Fruit fly (Drosophila melanogaster) whole organism, prepupa: Measurements from ENCODE around the gene CG7656.

Experiments
- CG10669 ChIP-seq: fragments of 200-800 bp; sonication (Bioruptor generic); optimal IDR thresholded peaks from 3 replicates; lab custom pipeline; 2018; ENCODE audit warnings: missing biosample characterization, mild to moderate bottlenecking, missing genetic modification characterization, moderate library complexity
- CG11294 ChIP-seq: fragments of 200-800 bp; sonication (Bioruptor generic); IDR thresholded peaks from 2 replicates; pipeline ENCODE4 v1.3.6; 2022; ENCODE audit warnings: missing biosample characterization, missing genetic modification characterization
- CG11762 ChIP-seq: fragments of 200-800 bp; sonication (Bioruptor generic); optimal IDR thresholded peaks from 3 replicates; lab custom pipeline; 2016; ENCODE audit warnings: missing biosample characterization, missing genetic modification characterization; ENCODE audit not compliant: insufficient read depth
- CG11902 ChIP-seq: fragments of 200-800 bp; sonication (Bioruptor generic); optimal IDR thresholded peaks from 3 replicates; lab custom pipeline; 2016; ENCODE audit warnings: missing biosample characterization, missing genetic modification characterization
- CG15336 ChIP-seq: fragments of 200-800 bp; sonication (Bioruptor generic); IDR thresholded peaks from 2 replicates; pipeline ENCODE4 v1.3.6; 2022; ENCODE audit warnings: missing biosample characterization, missing genetic modification characterization
- CG1621 ChIP-seq: fragments of 200-800 bp; sonication (Bioruptor generic); optimal IDR thresholded peaks from 3 replicates; lab custom pipeline; 2018; ENCODE audit warnings: missing biosample characterization, mild to moderate bottlenecking, missing genetic modification characterization
- CG16779 ChIP-seq: fragments of 200-800 bp; sonication (Bioruptor generic); optimal IDR thresholded peaks from 3 replicates; lab custom pipeline; 2017; ENCODE audit warnings: missing biosample characterization, mild to moderate bottlenecking, missing genetic modification characterization
- CG3032 ChIP-seq: fragments of 200-800 bp; optimal IDR thresholded peaks from 2 replicates; lab custom pipeline; 2019; ENCODE audit warnings: missing biosample characterization, mild to moderate bottlenecking, missing genetic modification characterization, moderate library complexity
- CG31627 ChIP-seq: fragments of 200-800 bp; sonication (Bioruptor generic); optimal IDR thresholded peaks from 3 replicates; lab custom pipeline; 2016; ENCODE audit warnings: missing biosample characterization, missing genetic modification characterization
- CG32006 ChIP-seq: fragments of 200-800 bp; sonication (Bioruptor generic); optimal IDR thresholded peaks from 3 replicates; lab custom pipeline; 2017; ENCODE audit warnings: missing biosample characterization, mild to moderate bottlenecking, missing genetic modification characterization
- CG6163 ChIP-seq: fragments of 200-800 bp; sonication (Bioruptor generic); IDR thresholded peaks from 3 replicates; pipeline ENCODE4 v1.3.6; 2022; ENCODE audit warnings: missing biosample characterization, missing genetic modification characterization
- CG6276 ChIP-seq: fragments of 200-800 bp; sonication (Bioruptor generic); optimal IDR thresholded peaks from 2 replicates; lab custom pipeline; 2017; ENCODE audit warnings: missing biosample characterization, mild to moderate bottlenecking, missing genetic modification characterization
- CG6792 ChIP-seq: fragments of 200-800 bp; sonication (Bioruptor generic); optimal IDR thresholded peaks from 3 replicates; lab custom pipeline; 2016; ENCODE audit warnings: missing biosample characterization, missing genetic modification characterization
- CG6854 ChIP-seq: fragments of 200-800 bp; sonication (Bioruptor generic); optimal IDR thresholded peaks from 2 replicates; lab custom pipeline; 2017; ENCODE audit warnings: missing biosample characterization, mild to moderate bottlenecking, missing genetic modification characterization
- CG8319 ChIP-seq: fragments of 200-800 bp; sonication (Bioruptor generic); optimal IDR thresholded peaks from 3 replicates; lab custom pipeline; 2016; ENCODE audit warnings: missing biosample characterization, missing genetic modification characterization
- CG8632 ChIP-seq: fragments of 200-800 bp; sonication (Bioruptor generic); optimal IDR thresholded peaks from 3 replicates; lab custom pipeline; 2016; ENCODE audit warnings: missing biosample characterization, missing genetic modification characterization
- Eip75B ChIP-seq: fragments of 200-800 bp; sonication (Bioruptor generic); optimal IDR thresholded peaks from 3 replicates; lab custom pipeline; 2016; ENCODE audit warnings: missing biosample characterization, missing genetic modification characterization
- Ets21C ChIP-seq: fragments of 200-800 bp; sonication (Bioruptor generic); optimal IDR thresholded peaks from 3 replicates; lab custom pipeline; 2016; ENCODE audit warnings: missing biosample characterization, missing genetic modification characterization
- Ets96B ChIP-seq: fragments of 200-800 bp; optimal IDR thresholded peaks from 2 replicates; lab custom pipeline; 2019; ENCODE audit warnings: missing biosample characterization, mild to moderate bottlenecking, missing genetic modification characterization, moderate library complexity
- Gug ChIP-seq: fragments of 200-800 bp; sonication (Bioruptor generic); IDR thresholded peaks from 2 replicates; pipeline ENCODE4 v1.3.6; 2022; ENCODE audit warnings: missing biosample characterization, missing genetic modification characterization
- Hr38 ChIP-seq: sonication (Bioruptor generic); optimal IDR thresholded peaks from 2 replicates; lab custom pipeline; 2016; ENCODE audit warnings: missing biosample characterization, missing genetic modification characterization
- Hr39 ChIP-seq: fragments of 200-800 bp; sonication (Bioruptor generic); optimal IDR thresholded peaks from 2 replicates; lab custom pipeline; 2016; ENCODE audit warnings: missing biosample characterization, missing genetic modification characterization
- Hr4 ChIP-seq: fragments of 200-800 bp; sonication (Bioruptor generic); optimal IDR thresholded peaks from 3 replicates; lab custom pipeline; 2016; ENCODE audit warnings: missing biosample characterization, missing genetic modification characterization
- Lpt ChIP-seq: fragments of 200-800 bp; sonication (Bioruptor generic); optimal IDR thresholded peaks from 3 replicates; lab custom pipeline; 2016; ENCODE audit warnings: missing biosample characterization, missing genetic modification characterization
- Met ChIP-seq: fragments of 200-800 bp; sonication (Bioruptor generic); optimal IDR thresholded peaks from 3 replicates; lab custom pipeline; 2016; ENCODE audit warnings: missing biosample characterization, missing genetic modification characterization
- Smox ChIP-seq: fragments of 200-800 bp; sonication (Bioruptor generic); optimal IDR thresholded peaks from 3 replicates; lab custom pipeline; 2016; ENCODE audit warnings: missing biosample characterization, missing genetic modification characterization
- Sox102F ChIP-seq: fragments of 200-800 bp; sonication (Bioruptor generic); optimal IDR thresholded peaks from 2 replicates; lab custom pipeline; 2016; ENCODE audit warnings: missing biosample characterization, mild to moderate bottlenecking, missing genetic modification characterization
- Sox14 ChIP-seq: fragments of 200-800 bp; sonication (Bioruptor generic); optimal IDR thresholded peaks from 3 replicates; lab custom pipeline; 2016; ENCODE audit warnings: missing biosample characterization, missing genetic modification characterization
- Sox15 ChIP-seq: fragments of 200-800 bp; sonication (Bioruptor generic); optimal IDR thresholded peaks from 3 replicates; lab custom pipeline; 2016; ENCODE audit warnings: missing biosample characterization, missing genetic modification characterization
- acj6 ChIP-seq: fragments of 200-800 bp; sonication (Bioruptor generic); optimal IDR thresholded peaks from 3 replicates; lab custom pipeline; 2016; ENCODE audit warnings: missing biosample characterization, missing genetic modification characterization
- cyc ChIP-seq: fragments of 200-800 bp; sonication (Bioruptor generic); optimal IDR thresholded peaks from 3 replicates; lab custom pipeline; 2016; ENCODE audit warnings: missing biosample characterization, missing genetic modification characterization
- dsx ChIP-seq: fragments of 200-800 bp; optimal IDR thresholded peaks from 3 replicates; lab custom pipeline; 2019; ENCODE audit warnings: missing biosample characterization, mild to moderate bottlenecking, missing genetic modification characterization, moderate library complexity; ENCODE audit not compliant: poor library complexity, severe bottlenecking
- eg ChIP-seq: fragments of 200-800 bp; sonication (Bioruptor generic); IDR thresholded peaks from 3 replicates; pipeline ENCODE4 v1.3.6; 2022; ENCODE audit warnings: missing biosample characterization, missing genetic modification characterization
- esn ChIP-seq: fragments of 200-800 bp; sonication (Bioruptor generic); optimal IDR thresholded peaks from 2 replicates; lab custom pipeline; 2016; ENCODE audit warnings: missing biosample characterization, mild to moderate bottlenecking, missing genetic modification characterization, moderate library complexity
- fd59A ChIP-seq: fragments of 200-800 bp; sonication (Bioruptor generic); optimal IDR thresholded peaks from 2 replicates; lab custom pipeline; 2017; ENCODE audit warnings: missing biosample characterization, mild to moderate bottlenecking, missing genetic modification characterization, missing genetic modification reagents
- fkh ChIP-seq: fragments of 200-800 bp; sonication (Bioruptor generic); optimal IDR thresholded peaks from 3 replicates; lab custom pipeline; 2017; ENCODE audit warnings: missing biosample characterization, mild to moderate bottlenecking, missing genetic modification characterization, moderate library complexity
- lz ChIP-seq: fragments of 200-800 bp; sonication (Bioruptor generic); optimal IDR thresholded peaks from 3 replicates; lab custom pipeline; 2016; ENCODE audit warnings: missing biosample characterization, missing genetic modification characterization
- salr ChIP-seq, 2 experiments: fragments of 200-800 bp; sonication (Bioruptor generic); optimal IDR thresholded peaks; 3 replicates each; lab custom pipeline; 2016 to 2018; ENCODE audit warnings: missing biosample characterization in 2 of 2, missing genetic modification characterization in 2 of 2, mild to moderate bottlenecking in 1 of 2
- ss ChIP-seq, 2 experiments: fragments of 200-800 bp; sonication (Bioruptor generic); optimal IDR thresholded peaks; 2 replicates in 1 of 2; 3 replicates in 1 of 2; lab custom pipeline; 2017 to 2018; ENCODE audit warnings: mild to moderate bottlenecking in 2 of 2, missing biosample characterization in 2 of 2, missing genetic modification characterization in 2 of 2, moderate library complexity in 1 of 2
- vri ChIP-seq: fragments of 200-800 bp; sonication (Bioruptor generic); optimal IDR thresholded peaks from 3 replicates; lab custom pipeline; 2016; ENCODE audit warnings: missing biosample characterization, mild to moderate bottlenecking, missing genetic modification characterization

Gene CG7656

dm6 chr3L:15588514-15589138, 651 bp upstream of the CG7656 start, which contains the start of gene RhoGAP71E (continued):
- peak; percentile 23 for TF ChIP-seq CG10669 (GFP tag; lab: Kevin White, UChicago)
- TF ChIP-seq CG31627 (GFP tag; lab: Kevin White, UChicago): no peak
- peak; percentile 3 for TF ChIP-seq CG32006 (GFP tag; lab: Kevin White, UChicago)
- peak; percentile 8 for TF ChIP-seq CG1621
- peak; percentile 43 for TF ChIP-seq dsx (GFP tag; lab: Kevin White, UChicago)
- TF ChIP-seq CG16779 (tag; lab: Kevin White, UChicago): peak; percentile 54
- peak in 1 of 2 experiments; percentile 13 for TF ChIP-seq salr (GFP tag; optimal IDR thresholded peaks at IDR 0.05; lab: Kevin White, UChicago)
- TF ChIP-seq CG6163 (GFP tag; lab: Robert Waterston, UW): peak; percentile 78; the same call in 2 of the 3 replicates
- TF ChIP-seq Smox: no peak
- TF ChIP-seq Sox102F: peak; percentile 22
- no peak for TF ChIP-seq CG11902 (GFP tag; lab: Kevin White, UChicago)
- no peak for TF ChIP-seq fd59A (GFP tag; lab: Kevin White, UChicago)
- peak; percentile 63 for TF ChIP-seq CG15336 (GFP tag; lab: Robert Waterston, UW)
- TF ChIP-seq CG3032 (tag; lab: Kevin White, UChicago): peak; percentile 50
- peak; percentile 16 for TF ChIP-seq cyc
- no peak for TF ChIP-seq Lpt (GFP tag; lab: Kevin White, UChicago)
- TF ChIP-seq esn (GFP tag; lab: Kevin White, UChicago): peak; percentile 19
- no peak for TF ChIP-seq fkh (GFP tag; lab: Kevin White, UChicago)
- no peak for TF ChIP-seq Met
- TF ChIP-seq, all 60 proteins: peak for 23

DNA sequence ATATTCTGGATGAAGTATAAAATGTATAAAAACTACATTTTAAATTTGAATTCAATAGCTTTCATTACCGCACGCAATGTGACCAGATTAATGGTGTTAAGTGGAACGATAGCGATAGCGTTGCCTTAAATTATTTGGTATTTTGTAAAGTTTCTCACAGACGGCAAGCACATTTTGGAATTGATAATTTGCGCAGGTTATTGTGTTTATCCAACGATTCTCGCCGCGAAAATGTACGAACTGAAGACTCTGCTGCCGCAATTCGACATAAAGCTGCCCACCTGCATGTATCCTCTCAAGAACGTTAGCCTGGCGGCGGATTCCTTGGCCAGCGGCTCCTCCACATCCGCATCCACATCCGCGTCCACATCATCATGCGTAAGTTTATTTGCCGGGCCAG, 4.5 kb downstream of the CG7656 start, which contains the start of gene AIMP2:
Gene AIMP2, plus strand, starts transcription at position 135 of the 400 bp plus-strand sequence.
- TF ChIP-seq CG15336 (GFP tag; lab: Robert Waterston, UW) (no peak), Eip75B (GFP tag; lab: Kevin White, UChicago) (no peak), fkh (GFP tag; lab: Kevin White, UChicago) (no peak), CG6163 (GFP tag; lab: Robert Waterston, UW) (no peak), Ets96B (tag; lab: Kevin White, UChicago) (no peak), Sox102F (no peak), CG6792 (GFP tag; lab: Kevin White, UChicago) (no peak), dsx (GFP tag; lab: Kevin White, UChicago) (no peak), Hr39 (no peak), eg (GFP tag; lab: Robert Waterston, UW) (no peak), vri (GFP tag; lab: Kevin White, UChicago) (no peak), ss (GFP tag; optimal IDR thresholded peaks at IDR 0.05; lab: Kevin White, UChicago) (no peak), Ets21C (GFP tag; lab: Kevin White, UChicago) (no peak), Met (no peak), esn (GFP tag; lab: Kevin White, UChicago) (no peak), Hr4 (no peak), Lpt (GFP tag; lab: Kevin White, UChicago) (no peak), CG6276 (GFP tag; lab: Kevin White, UChicago) (no peak)

dm6 chr3L:15580487-15580886, 7.5 kb downstream of the CG7656 start, which contains the start of the genes mrn and CG12301:
Gene mrn, minus strand, starts transcription at chr3L:15580537.
Gene CG12301, plus strand, starts transcription at chr3L:15580800.
- TF ChIP-seq CG8319 (GFP tag; lab: Kevin White, UChicago): no peak
- TF ChIP-seq fd59A (GFP tag; lab: Kevin White, UChicago): peak; percentile 13
- TF ChIP-seq Sox15 (GFP tag; lab: Kevin White, UChicago): peak; percentile 65
- TF ChIP-seq Lpt (GFP tag; lab: Kevin White, UChicago): no peak
- peak; percentile 92 for TF ChIP-seq eg (GFP tag; lab: Robert Waterston, UW)
- peak; percentile 85 for TF ChIP-seq esn (GFP tag; lab: Kevin White, UChicago)
- peak; percentile 94 for TF ChIP-seq CG6163 (GFP tag; lab: Robert Waterston, UW)
- peak; percentile 86 for TF ChIP-seq Ets96B (tag; lab: Kevin White, UChicago)
- TF ChIP-seq Sox14 (GFP tag; lab: Kevin White, UChicago): no peak
- TF ChIP-seq lz (GFP tag; lab: Kevin White, UChicago): peak; percentile 81
- TF ChIP-seq CG11762 (GFP tag; lab: Kevin White, UChicago): peak; percentile 64
- TF ChIP-seq CG15336 (GFP tag; lab: Robert Waterston, UW): peak; percentile 50
- TF ChIP-seq CG11902 (GFP tag; lab: Kevin White, UChicago): peak; percentile 92
- peak; percentile 69 for TF ChIP-seq Gug (GFP tag; lab: Robert Waterston, UW)
- no peak for TF ChIP-seq dsx (GFP tag; lab: Kevin White, UChicago)
- TF ChIP-seq acj6: no peak
- TF ChIP-seq CG31627 (GFP tag; lab: Kevin White, UChicago): peak; percentile 82
- TF ChIP-seq CG6854 (GFP tag; lab: Kevin White, UChicago): no peak
- TF ChIP-seq Hr38 (GFP tag; lab: Kevin White, UChicago): peak; percentile 70
- no peak for TF ChIP-seq CG8632
- peak; percentile 91 for TF ChIP-seq CG3032 (tag; lab: Kevin White, UChicago)
- no peak for TF ChIP-seq salr (GFP tag; optimal IDR thresholded peaks at IDR 0.05; lab: Kevin White, UChicago)
- TF ChIP-seq cyc: peak; percentile 70
- peak; percentile 87 for TF ChIP-seq CG11294 (GFP tag; lab: Robert Waterston, UW)
